Fruit fly (Drosophila melanogaster) whole organism, pupa: ENCODE results near the gene U2af50.

Source experiments
- CG10348 ChIP-seq: fragments of 200-800 bp; sonication (Bioruptor generic); IDR thresholded peaks from 2 replicates; pipeline ENCODE4 v1.3.6; 2022; ENCODE audit warnings: missing biosample characterization, missing genetic modification characterization
- CG12605 ChIP-seq: fragments of 200-800 bp; sonication (Bioruptor generic); IDR thresholded peaks from 2 replicates; pipeline ENCODE4 v1.3.6; 2022; ENCODE audit warnings: missing biosample characterization, missing genetic modification characterization
- CG13204 ChIP-seq: fragments of 200-800 bp; sonication (Bioruptor generic); optimal IDR thresholded peaks from 2 replicates; lab custom pipeline; 2018; ENCODE audit warnings: missing biosample characterization, mild to moderate bottlenecking, missing genetic modification characterization, moderate library complexity
- CG14655 ChIP-seq: fragments of 200-800 bp; sonication (Bioruptor generic); optimal IDR thresholded peaks from 3 replicates; lab custom pipeline; 2017; ENCODE audit warnings: mild to moderate bottlenecking, missing biosample characterization, missing genetic modification reagents, missing genetic modification characterization
- CG15710 ChIP-seq: fragments of 200-800 bp; sonication (Bioruptor generic); optimal IDR thresholded peaks from 2 replicates; lab custom pipeline; 2018; ENCODE audit warnings: missing biosample characterization, mild to moderate bottlenecking, missing genetic modification characterization, moderate library complexity
- CG17806 ChIP-seq: fragments of 200-800 bp; sonication (Bioruptor generic); optimal IDR thresholded peaks from 2 replicates; lab custom pipeline; 2018; ENCODE audit warnings: missing biosample characterization, mild to moderate bottlenecking, missing genetic modification characterization, moderate library complexity
- CG32121 ChIP-seq: fragments of 200-800 bp; sonication (Bioruptor generic); IDR thresholded peaks from 2 replicates; pipeline ENCODE4 v1.3.6; 2022; ENCODE audit warnings: missing biosample characterization, missing genetic modification characterization
- CG34367 ChIP-seq: fragments of 200-800 bp; sonication (Bioruptor generic); optimal IDR thresholded peaks from 2 replicates; lab custom pipeline; 2018; ENCODE audit warnings: missing biosample characterization, mild to moderate bottlenecking, missing genetic modification characterization
- CG4496 ChIP-seq: fragments of 200-800 bp; sonication (Bioruptor generic); IDR thresholded peaks from 3 replicates; pipeline ENCODE4 v1.3.6; 2022; ENCODE audit warnings: missing biosample characterization, missing genetic modification characterization
- CG8159 ChIP-seq: fragments of 200-800 bp; sonication (Bioruptor generic); optimal IDR thresholded peaks from 3 replicates; lab custom pipeline; 2018; ENCODE audit warnings: missing biosample characterization, mild to moderate bottlenecking, missing genetic modification characterization, moderate library complexity
- CG8301 ChIP-seq: fragments of 200-800 bp; sonication (Bioruptor generic); optimal IDR thresholded peaks from 2 replicates; lab custom pipeline; 2018; ENCODE audit warnings: missing biosample characterization, mild to moderate bottlenecking, missing genetic modification characterization
- CG9948 ChIP-seq: fragments of 200-800 bp; sonication (Bioruptor generic); optimal IDR thresholded peaks from 2 replicates; lab custom pipeline; 2018; ENCODE audit warnings: missing biosample characterization, mild to moderate bottlenecking, missing genetic modification characterization, moderate library complexity
- D1 ChIP-seq: fragments of 200-800 bp; sonication (Bioruptor generic); optimal IDR thresholded peaks from 2 replicates; lab custom pipeline; 2018; ENCODE audit warnings: missing biosample characterization, mild to moderate bottlenecking, missing genetic modification characterization, moderate library complexity
- EcR ChIP-seq: fragments of 200-800 bp; sonication (Bioruptor generic); optimal IDR thresholded peaks from 3 replicates; lab custom pipeline; 2019; ENCODE audit warnings: missing biosample characterization, missing genetic modification characterization, mild to moderate bottlenecking, moderate library complexity, missing genetic modification reagents
- Ets98B ChIP-seq: fragments of 200-800 bp; sonication (Bioruptor generic); IDR thresholded peaks from 2 replicates; pipeline ENCODE4 v1.3.6; 2022; ENCODE audit warnings: missing biosample characterization, missing genetic modification characterization
- Pif1A ChIP-seq: fragments of 200-800 bp; sonication (Bioruptor generic); optimal IDR thresholded peaks from 3 replicates; lab custom pipeline; 2016; ENCODE audit warnings: missing biosample characterization, missing genetic modification characterization
- Pif1B ChIP-seq: fragments of 200-800 bp; sonication (Bioruptor generic); optimal IDR thresholded peaks from 3 replicates; lab custom pipeline; 2016; ENCODE audit warnings: missing biosample characterization, missing genetic modification characterization
- Snoo ChIP-seq: fragments of 200-800 bp; sonication (Bioruptor generic); optimal IDR thresholded peaks from 3 replicates; lab custom pipeline; 2017; ENCODE audit warnings: missing biosample characterization, mild to moderate bottlenecking, missing genetic modification characterization, inconsistent platforms
- fd96Ca ChIP-seq: fragments of 200-800 bp; sonication (Bioruptor generic); IDR thresholded peaks from 3 replicates; pipeline ENCODE4 v1.3.6; 2022; ENCODE audit warnings: missing biosample characterization, missing genetic modification characterization
- gl ChIP-seq: fragments of 200-800 bp; sonication (Bioruptor generic); optimal IDR thresholded peaks from 2 replicates; lab custom pipeline; 2018; ENCODE audit warnings: missing biosample characterization, mild to moderate bottlenecking, missing genetic modification characterization
- rn ChIP-seq: fragments of 200-800 bp; sonication (Bioruptor generic); IDR thresholded peaks from 2 replicates; pipeline ENCODE4 v1.3.6; 2022; ENCODE audit warnings: missing biosample characterization, missing genetic modification characterization

The U2af50 gene

dm6 chrX:16358670-16359320 is at the start of gene U2af50, which contains the start of gene PIG-Q:
Gene U2af50, minus strand, starts transcription at chrX:16359039.
Gene PIG-Q, plus strand, starts transcription at chrX:16359143.
- TF ChIP-seq rn (GFP tag; lab: Robert Waterston, UW) (no peak; the same call in 1 of the 2 replicates), CG8301 (tag; lab: Kevin White, UChicago) (peak; percentile 84), Ets98B (GFP tag; lab: Robert Waterston, UW) (peak; percentile 87; the same call in 1 of the 2 replicates), CG12605 (GFP tag; lab: Robert Waterston, UW) (peak; percentile 87), Pif1B (GFP tag; lab: Kevin White, UChicago) (peak; percentile 84), CG8159 (tag; lab: Kevin White, UChicago) (peak; percentile 93), gl (peak; percentile 73), EcR (GFP tag; lab: Kevin White, UChicago) (peak; percentile 86), CG13204 (no peak), D1 (tag; lab: Kevin White, UChicago) (no peak), CG15710 (tag; lab: Kevin White, UChicago) (peak; percentile 90), CG14655 (GFP tag; lab: Kevin White, UChicago) (no peak), CG9948 (tag; lab: Kevin White, UChicago) (peak; percentile 91), CG17806 (tag; lab: Kevin White, UChicago) (peak; percentile 91), fd96Ca (no peak), CG10348 (GFP tag; lab: Robert Waterston, UW) (no peak; the same call in 1 of the 2 replicates), CG4496 (peak; percentile 93), Pif1A (GFP tag; lab: Kevin White, UChicago) (no peak), Snoo (peak; percentile 86), CG32121 (GFP tag; lab: Robert Waterston, UW) (peak; percentile 91), CG34367 (tag; lab: Kevin White, UChicago) (peak; percentile 87)

- TF ChIP-seq EcR (GFP tag; lab: Kevin White, UChicago) (no peak), CG8301 (tag; lab: Kevin White, UChicago) (no peak), CG34367 (tag; lab: Kevin White, UChicago) (no peak)
These were observed 47.2 kb upstream of the U2af50 start for dm6 chrX:16406083-16406482.

dm6 chrX:16405209-16405608 is 46.4 kb upstream of the U2af50 start, which contains the start of gene CG4301:
Gene CG4301, plus strand, starts transcription at chrX:16405509.
- TF ChIP-seq CG10348 (GFP tag; lab: Robert Waterston, UW) (no peak), CG4496 (no peak)

dm6 chrX:16404803-16405202 is 46.0 kb upstream of the U2af50 start, which contains the start of gene CG9981:
Gene CG9981, minus strand, starts transcription at chrX:16405122.
- no peak for TF ChIP-seq Pif1A (GFP tag; lab: Kevin White, UChicago)
- no peak for TF ChIP-seq gl
- TF ChIP-seq CG10348 (GFP tag; lab: Robert Waterston, UW): no peak
- no peak for TF ChIP-seq CG8159 (tag; lab: Kevin White, UChicago)
- TF ChIP-seq CG15710 (tag; lab: Kevin White, UChicago): no peak
- no peak for TF ChIP-seq Snoo
- TF ChIP-seq CG13204: no peak
- TF ChIP-seq, all 21 proteins: peak for 0

dm6 chrX:16403811-16404420 is 45.1 kb upstream of the U2af50 start:
- TF ChIP-seq CG8301 (tag; lab: Kevin White, UChicago): no peak
- peak; percentile 88 for TF ChIP-seq CG4496
- TF ChIP-seq gl: no peak
- no peak for TF ChIP-seq Snoo
- TF ChIP-seq CG12605 (GFP tag; lab: Robert Waterston, UW): peak; percentile 82
- peak; percentile 88 for TF ChIP-seq Ets98B (GFP tag; lab: Robert Waterston, UW)
- TF ChIP-seq rn (GFP tag; lab: Robert Waterston, UW): 0 out of 2 replicates have a peak, but pooled peaks have one; percentile 13
- TF ChIP-seq CG14655 (GFP tag; lab: Kevin White, UChicago): no peak
- peak; percentile 47 for TF ChIP-seq CG9948 (tag; lab: Kevin White, UChicago)
- peak; percentile 65 for TF ChIP-seq CG8159 (tag; lab: Kevin White, UChicago)
- no peak for TF ChIP-seq CG15710 (tag; lab: Kevin White, UChicago)
- no peak for TF ChIP-seq EcR (GFP tag; lab: Kevin White, UChicago)
- peak; percentile 41 for TF ChIP-seq CG34367 (tag; lab: Kevin White, UChicago)
- TF ChIP-seq CG32121 (GFP tag; lab: Robert Waterston, UW): peak; percentile 85
- TF ChIP-seq Pif1A (GFP tag; lab: Kevin White, UChicago): no peak
- TF ChIP-seq fd96Ca: peak; percentile 44; the same call in 1 of the 3 replicates
- TF ChIP-seq CG13204: no peak
- TF ChIP-seq Pif1B (GFP tag; lab: Kevin White, UChicago): no peak
- TF ChIP-seq CG17806 (tag; lab: Kevin White, UChicago): peak; percentile 51
- no peak for TF ChIP-seq D1 (tag; lab: Kevin White, UChicago)
- peak; percentile 42; the same call in 1 of the 2 replicates for TF ChIP-seq CG10348 (GFP tag; lab: Robert Waterston, UW)

dm6 chrX:16391397-16391796 is 32.6 kb upstream of the U2af50 start, which contains the start of the genes TH1 and mei-41:
Gene TH1, minus strand, starts transcription at chrX:16391438.
Gene mei-41, plus strand, starts transcription at chrX:16391698.
- peak; percentile 82 for TF ChIP-seq CG10348 (GFP tag; lab: Robert Waterston, UW)
- TF ChIP-seq CG8159 (tag; lab: Kevin White, UChicago): peak; percentile 87
- TF ChIP-seq EcR (GFP tag; lab: Kevin White, UChicago): no peak
- no peak for TF ChIP-seq D1 (tag; lab: Kevin White, UChicago)
- no peak for TF ChIP-seq CG8301 (tag; lab: Kevin White, UChicago)
- TF ChIP-seq CG14655 (GFP tag; lab: Kevin White, UChicago): no peak
- no peak for TF ChIP-seq CG13204
- peak; percentile 82 for TF ChIP-seq CG9948 (tag; lab: Kevin White, UChicago)
- peak; percentile 83 for TF ChIP-seq CG17806 (tag; lab: Kevin White, UChicago)
- peak; percentile 92 for TF ChIP-seq Ets98B (GFP tag; lab: Robert Waterston, UW)
- TF ChIP-seq Pif1A (GFP tag; lab: Kevin White, UChicago): no peak
- no peak for TF ChIP-seq Pif1B (GFP tag; lab: Kevin White, UChicago)
- TF ChIP-seq CG15710 (tag; lab: Kevin White, UChicago): peak; percentile 88
- peak; percentile 87 for TF ChIP-seq rn (GFP tag; lab: Robert Waterston, UW)
- TF ChIP-seq Snoo: no peak
- peak; percentile 93 for TF ChIP-seq CG4496
- peak; percentile 91 for TF ChIP-seq fd96Ca
- peak; percentile 68 for TF ChIP-seq CG34367 (tag; lab: Kevin White, UChicago)
- peak; percentile 79 for TF ChIP-seq CG12605 (GFP tag; lab: Robert Waterston, UW)
- peak; percentile 19 for TF ChIP-seq gl
- TF ChIP-seq CG32121 (GFP tag; lab: Robert Waterston, UW): peak; percentile 94
